Worm (Caenorhabditis elegans) whole organism, early embryonic: ENCODE data around the gene swm-1.

Source experiments
- B0310.2 ChIP-seq: sonication (generic microtip); optimal IDR thresholded peaks from 2 replicates; lab custom pipeline; 2016; ENCODE audit warnings: mild to moderate bottlenecking, missing genetic modification characterization, missing compliant biosample characterization
- F13C5.2 ChIP-seq: sonication (generic microtip); optimal IDR thresholded peaks from 2 replicates; lab custom pipeline; 2017; ENCODE audit warnings: mild to moderate bottlenecking, missing genetic modification characterization, inconsistent platforms, missing compliant biosample characterization
- aly-1 ChIP-seq: sonication (generic microtip); optimal IDR thresholded peaks from 2 replicates; lab custom pipeline; 2016; ENCODE audit warnings: missing genetic modification characterization, missing compliant biosample characterization
- ama-1 ChIP-seq: fragments of 150-350 bp; optimal IDR thresholded peaks from 2 replicates; lab custom pipeline; 2014
- ceh-13 ChIP-seq: fragments of 200-800 bp; sonication (Bioruptor generic); optimal IDR thresholded peaks from 2 replicates; lab custom pipeline; 2018; ENCODE audit warnings: mild to moderate bottlenecking, missing genetic modification characterization, missing compliant biosample characterization
- ceh-36 ChIP-seq: sonication (generic microtip); optimal IDR thresholded peaks from 2 replicates; lab custom pipeline; 2016; ENCODE audit warnings: missing genetic modification characterization, inconsistent platforms, missing compliant biosample characterization
- ets-7 ChIP-seq: sonication (generic microtip); optimal IDR thresholded peaks from 2 replicates; lab custom pipeline; 2016; ENCODE audit warnings: missing genotype, missing genetic modification characterization, missing compliant biosample characterization
- flt-1 ChIP-seq: fragments of 200-800 bp; sonication (Bioruptor generic); IDR thresholded peaks from 2 replicates; pipeline ENCODE4 v1.3.6; 2022; ENCODE audit warnings: missing genetic modification characterization, missing compliant biosample characterization
- hmbx-1 ChIP-seq: sonication (generic microtip); optimal IDR thresholded peaks from 2 replicates; lab custom pipeline; 2016; ENCODE audit warnings: mild to moderate bottlenecking, missing genetic modification characterization, missing compliant biosample characterization
- hmg-4 ChIP-seq: fragments of 200-800 bp; sonication (Bioruptor generic); optimal IDR thresholded peaks from 2 replicates; lab custom pipeline; 2018; ENCODE audit warnings: mild to moderate bottlenecking, missing genetic modification characterization, missing compliant biosample characterization
- hnd-1 ChIP-seq: sonication (generic microtip); optimal IDR thresholded peaks from 2 replicates; lab custom pipeline; 2016; ENCODE audit warnings: missing genetic modification characterization, missing compliant biosample characterization
- pes-1 ChIP-seq: fragments of 200-800 bp; sonication (Bioruptor generic); IDR thresholded peaks from 2 replicates; pipeline ENCODE4 v1.3.6; 2022; ENCODE audit warnings: missing genetic modification reagents, missing genetic modification characterization, missing compliant biosample characterization
- scrt-1 ChIP-seq: fragments of 200-800 bp; sonication (Bioruptor generic); IDR thresholded peaks from 2 replicates; pipeline ENCODE4 v1.3.6; 2022; ENCODE audit warnings: missing genetic modification characterization, missing compliant biosample characterization
- sea-1 ChIP-seq: fragments of 200-800 bp; sonication (Bioruptor generic); conservative IDR thresholded peaks from 2 replicates; pipeline ENCODE4 v1.3.6; 2022; ENCODE audit warnings: missing genetic modification characterization, missing compliant biosample characterization
- tbx-11 ChIP-seq: fragments of 200-800 bp; sonication (Bioruptor generic); IDR thresholded peaks from 2 replicates; pipeline ENCODE4 v1.3.6; 2022; ENCODE audit warnings: missing genetic modification characterization, missing compliant biosample characterization
- tbx-37 ChIP-seq: fragments of 200-800 bp; sonication (Bioruptor generic); conservative IDR thresholded peaks from 2 replicates; pipeline ENCODE4 v1.3.6; 2022; ENCODE audit warnings: missing genetic modification reagents, missing genetic modification characterization, missing compliant biosample characterization
- tra-4 ChIP-seq: sonication (generic microtip); optimal IDR thresholded peaks from 2 replicates; lab custom pipeline; 2017; ENCODE audit warnings: missing genetic modification characterization, missing compliant biosample characterization

Gene swm-1

ce11 chrV:9069680-9070079, 15.0 kb upstream of the swm-1 start, which contains the start of gene T27E4.5:
Gene T27E4.5, minus strand, starts transcription at chrV:9069780.
- TF ChIP-seq ama-1 (lab: Kevin White, UChicago) (no peak), sea-1 (GFP tag; lab: Robert Waterston, UW) (no peak), F13C5.2 (tag; lab: Kevin White, UChicago) (no peak), tbx-11 (no peak), hmg-4 (GFP tag; lab: Kevin White, UChicago) (no peak), ceh-13 (GFP tag; lab: Kevin White, UChicago) (no peak), scrt-1 (GFP tag; lab: Robert Waterston, UW) (no peak), flt-1 (GFP tag; lab: Robert Waterston, UW) (no peak), ceh-36 (no peak), B0310.2 (tag; lab: Kevin White, UChicago) (no peak), hnd-1 (no peak), tbx-37 (GFP tag; lab: Robert Waterston, UW) (no peak), aly-1 (tag; lab: Kevin White, UChicago) (no peak), ets-7 (no peak), hmbx-1 (tag; lab: Kevin White, UChicago) (no peak), pes-1 (GFP tag; lab: Robert Waterston, UW) (no peak), tra-4 (tag; lab: Kevin White, UChicago) (no peak)

ce11 chrV:9067678-9068077, 13.0 kb upstream of the swm-1 start, which contains the start of gene fip-2:
Gene fip-2, plus strand, starts transcription at chrV:9067978.
- TF ChIP-seq hmbx-1 (tag; lab: Kevin White, UChicago) = no peak
- no peak for TF ChIP-seq hnd-1
- no peak for TF ChIP-seq ceh-13 (GFP tag; lab: Kevin White, UChicago)
- TF ChIP-seq pes-1 (GFP tag; lab: Robert Waterston, UW) = no peak
- no peak for TF ChIP-seq flt-1 (GFP tag; lab: Robert Waterston, UW)
- TF ChIP-seq ets-7 = no peak

- TF ChIP-seq hmg-4 (GFP tag; lab: Kevin White, UChicago) (no peak), scrt-1 (GFP tag; lab: Robert Waterston, UW) (no peak), pes-1 (GFP tag; lab: Robert Waterston, UW) (no peak), B0310.2 (tag; lab: Kevin White, UChicago) (no peak), ceh-13 (GFP tag; lab: Kevin White, UChicago) (no peak)
Observed at ce11 chrV:9065915-9066314, 11.2 kb upstream of the swm-1 start.

DNA sequence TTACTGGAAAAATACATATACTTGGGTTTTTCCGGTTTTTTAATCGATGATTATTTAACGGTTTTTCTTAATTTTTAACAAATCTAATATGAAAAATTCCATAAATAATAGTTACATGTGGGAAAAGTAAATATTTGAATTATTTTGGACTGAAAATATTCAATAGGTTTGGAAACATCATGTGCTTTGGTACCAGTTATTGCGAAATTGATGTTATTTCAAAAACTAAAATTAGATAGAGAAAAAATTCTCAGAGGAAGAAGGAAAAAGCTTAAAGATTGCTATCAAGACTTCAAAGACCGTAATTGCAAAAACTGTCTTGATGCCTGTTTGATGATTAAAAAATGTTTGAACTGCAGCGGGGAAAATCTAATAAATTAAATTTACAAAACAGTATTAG, 10.3 kb upstream of the swm-1 start:
- no peak for TF ChIP-seq tra-4 (tag; lab: Kevin White, UChicago)
- no peak for TF ChIP-seq F13C5.2 (tag; lab: Kevin White, UChicago)
- no peak for TF ChIP-seq hmbx-1 (tag; lab: Kevin White, UChicago)
- no peak for TF ChIP-seq B0310.2 (tag; lab: Kevin White, UChicago)
- TF ChIP-seq scrt-1 (GFP tag; lab: Robert Waterston, UW) = no peak

ce11 chrV:9063134-9063533, 8.5 kb upstream of the swm-1 start:
- no peak for TF ChIP-seq tbx-37 (GFP tag; lab: Robert Waterston, UW)
- no peak for TF ChIP-seq hnd-1
- TF ChIP-seq sea-1 (GFP tag; lab: Robert Waterston, UW) = no peak
- TF ChIP-seq scrt-1 (GFP tag; lab: Robert Waterston, UW) = no peak
- TF ChIP-seq aly-1 (tag; lab: Kevin White, UChicago) = no peak
- TF ChIP-seq hmbx-1 (tag; lab: Kevin White, UChicago) = no peak
- no peak for TF ChIP-seq ceh-36
- no peak for TF ChIP-seq ceh-13 (GFP tag; lab: Kevin White, UChicago)
- TF ChIP-seq ama-1 (lab: Kevin White, UChicago) = no peak
- TF ChIP-seq flt-1 (GFP tag; lab: Robert Waterston, UW) = no peak
- TF ChIP-seq B0310.2 (tag; lab: Kevin White, UChicago) = no peak
- no peak for TF ChIP-seq hmg-4 (GFP tag; lab: Kevin White, UChicago)

- TF ChIP-seq sea-1 (GFP tag; lab: Robert Waterston, UW) (no peak), pes-1 (GFP tag; lab: Robert Waterston, UW) (no peak), tbx-37 (GFP tag; lab: Robert Waterston, UW) (no peak), B0310.2 (tag; lab: Kevin White, UChicago) (no peak), F13C5.2 (tag; lab: Kevin White, UChicago) (no peak), flt-1 (GFP tag; lab: Robert Waterston, UW) (no peak), tra-4 (tag; lab: Kevin White, UChicago) (no peak), ceh-13 (GFP tag; lab: Kevin White, UChicago) (no peak), aly-1 (tag; lab: Kevin White, UChicago) (no peak), scrt-1 (GFP tag; lab: Robert Waterston, UW) (no peak), ama-1 (lab: Kevin White, UChicago) (no peak), hmbx-1 (tag; lab: Kevin White, UChicago) (no peak), hmg-4 (GFP tag; lab: Kevin White, UChicago) (no peak)
Observed at ce11 chrV:9062341-9062740, 7.7 kb upstream of the swm-1 start, which contains the start of gene C25E10.12. Gene C25E10.12, minus strand, starts transcription at chrV:9062441.

- no peak for TF ChIP-seq tra-4 (tag; lab: Kevin White, UChicago)
- no peak for TF ChIP-seq tbx-37 (GFP tag; lab: Robert Waterston, UW)
- TF ChIP-seq ceh-13 (GFP tag; lab: Kevin White, UChicago) = no peak
- TF ChIP-seq ceh-36 = no peak
- no peak for TF ChIP-seq B0310.2 (tag; lab: Kevin White, UChicago)
- no peak for TF ChIP-seq flt-1 (GFP tag; lab: Robert Waterston, UW)
- TF ChIP-seq sea-1 (GFP tag; lab: Robert Waterston, UW) = no peak
- no peak for TF ChIP-seq ets-7
- no peak for TF ChIP-seq aly-1 (tag; lab: Kevin White, UChicago)
- TF ChIP-seq scrt-1 (GFP tag; lab: Robert Waterston, UW) = no peak
- no peak for TF ChIP-seq pes-1 (GFP tag; lab: Robert Waterston, UW)
- TF ChIP-seq tbx-11 = no peak
- no peak for TF ChIP-seq hmg-4 (GFP tag; lab: Kevin White, UChicago)
- no peak for TF ChIP-seq ama-1 (lab: Kevin White, UChicago)
- TF ChIP-seq hnd-1 = no peak
- no peak for TF ChIP-seq hmbx-1 (tag; lab: Kevin White, UChicago)
- TF ChIP-seq F13C5.2 (tag; lab: Kevin White, UChicago) = no peak
Observed at ce11 chrV:9059468-9059867, 4.8 kb upstream of the swm-1 start, which contains the start of the genes C25E10.16 and C25E10.13. Gene C25E10.16, minus strand, starts transcription at chrV:9059568. Gene C25E10.13, plus strand, starts transcription at chrV:9059723.
